Worm (Caenorhabditis elegans) whole organism, midembryonic: ENCODE data around the gene sqt-2.

Experiments used
- cog-1 ChIP-seq: sonication (generic microtip); optimal IDR thresholded peaks from 2 replicates; lab custom pipeline; 2016; ENCODE audit warnings: missing genetic modification characterization, missing compliant biosample characterization
- flt-1 ChIP-seq: fragments of 200-800 bp; sonication (Bioruptor generic); IDR thresholded peaks from 2 replicates; pipeline ENCODE4 v1.3.6; 2022; ENCODE audit warnings: missing genetic modification characterization, missing compliant biosample characterization
- klf-2 ChIP-seq: fragments of 200-800 bp; sonication (Bioruptor generic); conservative IDR thresholded peaks from 2 replicates; pipeline ENCODE4 v1.3.6; 2022; ENCODE audit warnings: missing genetic modification reagents, missing genetic modification characterization, missing compliant biosample characterization
- ref-1 ChIP-seq: fragments of 200-800 bp; sonication (Bioruptor generic); conservative IDR thresholded peaks from 2 replicates; pipeline ENCODE4 v1.3.6; 2022; ENCODE audit warnings: missing genetic modification reagents, missing genetic modification characterization, missing compliant biosample characterization
- tab-1 ChIP-seq: fragments of 200-800 bp; sonication (Bioruptor generic); IDR thresholded peaks from 2 replicates; pipeline ENCODE4 v1.3.6; 2022; ENCODE audit warnings: missing genetic modification characterization, missing compliant biosample characterization
- ztf-29 ChIP-seq: fragments of 200-800 bp; sonication (Bioruptor generic); IDR thresholded peaks from 2 replicates; pipeline ENCODE4 v1.3.6; 2022; ENCODE audit warnings: missing genetic modification reagents, missing genetic modification characterization, missing compliant biosample characterization

ce11 chrII:28283-28682 lies 5.2 kb downstream of the sqt-2 start, which contains the start of gene F23F1.4:
- TF ChIP-seq ref-1 (GFP tag; lab: Robert Waterston, UW) (no peak), cog-1 (tag; lab: Kevin White, UChicago) (no peak), flt-1 (GFP tag; lab: Robert Waterston, UW) (no peak), tab-1 (no peak), klf-2 (GFP tag; lab: Robert Waterston, UW) (no peak), ztf-29 (GFP tag; lab: Robert Waterston, UW) (no peak)
